Fruit fly (Drosophila melanogaster) whole organism, embryonic: ENCODE measurements around the gene RpS28-like.

ENCODE experiments used
- Aef1 ChIP-seq: fragments of 200-800 bp; sonication (Bioruptor generic); IDR thresholded peaks from 3 replicates; pipeline ENCODE4 v1.3.6; 2022; ENCODE audit warnings: missing biosample characterization, missing genetic modification characterization
- CG10366 ChIP-seq: fragments of 200-800 bp; sonication (Bioruptor generic); IDR thresholded peaks from 2 replicates; pipeline ENCODE4 v1.3.6; 2022; ENCODE audit warnings: missing biosample characterization, missing genetic modification characterization
- CG11398 ChIP-seq: fragments of 200-800 bp; sonication (Bioruptor generic); optimal IDR thresholded peaks from 2 replicates; lab custom pipeline; 2016; ENCODE audit warnings: missing biosample characterization, missing genetic modification characterization
- CG11695 ChIP-seq: fragments of 200-800 bp; sonication (Bioruptor generic); IDR thresholded peaks from 3 replicates; pipeline ENCODE4 v1.3.6; 2022; ENCODE audit warnings: missing biosample characterization, missing genetic modification characterization
- CG12071 ChIP-seq: fragments of 200-800 bp; sonication (Bioruptor generic); optimal IDR thresholded peaks from 3 replicates; lab custom pipeline; 2018; ENCODE audit warnings: missing biosample characterization, mild to moderate bottlenecking, missing genetic modification characterization
- CG12104 ChIP-seq: fragments of 200-800 bp; sonication (Bioruptor generic); optimal IDR thresholded peaks from 3 replicates; lab custom pipeline; 2016; ENCODE audit warnings: missing biosample characterization, missing genetic modification characterization
- CG12659 ChIP-seq: fragments of 200-800 bp; sonication (Bioruptor generic); optimal IDR thresholded peaks from 3 replicates; lab custom pipeline; 2017; ENCODE audit warnings: mild to moderate bottlenecking, missing biosample characterization, missing genetic modification reagents, missing genetic modification characterization
- CG13287 ChIP-seq: fragments of 200-800 bp; sonication (Bioruptor generic); IDR thresholded peaks from 2 replicates; pipeline ENCODE4 v1.3.6; 2022; ENCODE audit warnings: missing biosample characterization, missing genetic modification characterization; ENCODE audit not compliant: partially characterized antibody
- CG13296 ChIP-seq: fragments of 200-800 bp; sonication (Bioruptor generic); optimal IDR thresholded peaks from 3 replicates; lab custom pipeline; 2018; ENCODE audit warnings: missing biosample characterization, mild to moderate bottlenecking, missing genetic modification characterization
- CG13894 ChIP-seq: fragments of 200-800 bp; sonication (Bioruptor generic); optimal IDR thresholded peaks from 3 replicates; lab custom pipeline; 2018; ENCODE audit warnings: missing biosample characterization, mild to moderate bottlenecking, missing genetic modification characterization, moderate library complexity
- CG14710 ChIP-seq: fragments of 200-800 bp; sonication (Bioruptor generic); optimal IDR thresholded peaks from 3 replicates; lab custom pipeline; 2019; ENCODE audit warnings: missing biosample characterization, mild to moderate bottlenecking, missing genetic modification characterization, moderate library complexity
- CG17359 ChIP-seq: fragments of 200-800 bp; sonication (Bioruptor generic); optimal IDR thresholded peaks from 3 replicates; lab custom pipeline; 2018; ENCODE audit warnings: missing biosample characterization, mild to moderate bottlenecking, missing genetic modification characterization, moderate library complexity
- CG18764 ChIP-seq: fragments of 200-800 bp; sonication (Bioruptor generic); optimal IDR thresholded peaks from 3 replicates; lab custom pipeline; 2016; ENCODE audit warnings: missing biosample characterization, missing genetic modification characterization
- CG30020 ChIP-seq: fragments of 200-800 bp; optimal IDR thresholded peaks from 2 replicates; lab custom pipeline; 2019; ENCODE audit warnings: missing biosample characterization, mild to moderate bottlenecking, missing genetic modification characterization, moderate library complexity
- CG30431 ChIP-seq: fragments of 200-800 bp; sonication (Bioruptor generic); optimal IDR thresholded peaks from 2 replicates; lab custom pipeline; 2017; ENCODE audit warnings: missing biosample characterization, missing genetic modification characterization
- CG31365 ChIP-seq: fragments of 200-800 bp; sonication (Bioruptor generic); optimal IDR thresholded peaks from 2 replicates; lab custom pipeline; 2018; ENCODE audit warnings: missing biosample characterization, mild to moderate bottlenecking, missing genetic modification characterization
- CG32532 ChIP-seq: fragments of 200-800 bp; sonication (Bioruptor generic); IDR thresholded peaks from 2 replicates; pipeline ENCODE4 v1.3.6; 2022; ENCODE audit warnings: missing biosample characterization, missing genetic modification characterization
- CG4730 ChIP-seq: fragments of 200-800 bp; sonication (Bioruptor generic); IDR thresholded peaks from 2 replicates; pipeline ENCODE4 v1.3.6; 2022; ENCODE audit warnings: missing biosample characterization, missing genetic modification characterization
- CG6254 ChIP-seq: fragments of 200-800 bp; sonication (Bioruptor generic); optimal IDR thresholded peaks from 3 replicates; lab custom pipeline; 2017; ENCODE audit warnings: mild to moderate bottlenecking, missing biosample characterization, missing genetic modification reagents, missing genetic modification characterization
- CG6683 ChIP-seq: fragments of 200-800 bp; sonication (Bioruptor generic); optimal IDR thresholded peaks from 2 replicates; lab custom pipeline; 2017; ENCODE audit warnings: missing biosample characterization, mild to moderate bottlenecking, missing genetic modification characterization, missing genetic modification reagents
- CG6765 ChIP-seq: fragments of 200-800 bp; sonication (Bioruptor generic); optimal IDR thresholded peaks from 3 replicates; lab custom pipeline; 2017; ENCODE audit warnings: missing biosample characterization, mild to moderate bottlenecking, missing genetic modification characterization
- CG7556 ChIP-seq: fragments of 200-800 bp; sonication (Bioruptor generic); optimal IDR thresholded peaks from 2 replicates; lab custom pipeline; 2017; ENCODE audit warnings: missing biosample characterization, mild to moderate bottlenecking, missing genetic modification characterization
- CG9817 ChIP-seq: fragments of 200-800 bp; sonication (Bioruptor generic); optimal IDR thresholded peaks from 2 replicates; lab custom pipeline; 2018; ENCODE audit warnings: missing biosample characterization, mild to moderate bottlenecking, missing genetic modification characterization, moderate library complexity
- D ChIP-seq, 2 experiments: fragments of 200-800 bp in 1 of 2; fragments of >200 bp in 1 of 2; sonication (Bioruptor generic) in 1 of 2; optimal IDR thresholded peaks; 2 replicates in 1 of 2; 3 replicates in 1 of 2; lab custom pipeline; 2017; ENCODE audit warnings: mild to moderate bottlenecking in 1 of 2, missing biosample characterization in 1 of 2, missing genetic modification characterization in 1 of 2, missing genetic modification reagents in 1 of 2
- Elba2 ChIP-seq: fragments of 200-800 bp; sonication (Bioruptor generic); optimal IDR thresholded peaks from 3 replicates; lab custom pipeline; 2016; ENCODE audit warnings: missing biosample characterization, missing genetic modification characterization
- Ets65A ChIP-seq: fragments of 200-800 bp; sonication (Bioruptor generic); peaks from one replicate; lab custom pipeline; 2016; ENCODE audit warnings: missing biosample characterization, missing genetic modification characterization
- Optix ChIP-seq: fragments of 200-800 bp; sonication (Bioruptor generic); IDR thresholded peaks from 3 replicates; pipeline ENCODE4 v1.3.6; 2022; ENCODE audit warnings: missing biosample characterization, missing genetic modification characterization
- Pdp1 ChIP-seq, 2 experiments: fragments of 200-800 bp; sonication (Bioruptor generic); optimal IDR thresholded peaks; 3 replicates each; lab custom pipeline; 2016; ENCODE audit warnings: missing biosample characterization in 2 of 2, missing genetic modification characterization in 2 of 2, mild to moderate bottlenecking in 1 of 2, moderate library complexity in 1 of 2
- Rx ChIP-seq: fragments of 200-800 bp; sonication (Bioruptor generic); IDR thresholded peaks from 2 replicates; pipeline ENCODE4 v1.3.6; 2022; ENCODE audit warnings: missing biosample characterization, missing genetic modification characterization
- Scr ChIP-seq: fragments of 200-800 bp; sonication (Bioruptor generic); IDR thresholded peaks from 2 replicates; pipeline ENCODE4 v1.3.6; 2022; ENCODE audit warnings: missing biosample characterization, missing genetic modification characterization; ENCODE audit not compliant: partially characterized antibody
- bbx ChIP-seq: fragments of 200-800 bp; sonication (Bioruptor generic); IDR thresholded peaks from 2 replicates; pipeline ENCODE4 v1.3.6; 2022; ENCODE audit warnings: missing biosample characterization, missing genetic modification characterization; ENCODE audit not compliant: partially characterized antibody
- cad ChIP-seq: fragments of >200 bp; optimal IDR thresholded peaks from 2 replicates; lab custom pipeline; 2017; ENCODE audit warnings: missing biosample characterization, missing genetic modification characterization
- cato ChIP-seq: fragments of 200-800 bp; sonication (Bioruptor generic); optimal IDR thresholded peaks from 2 replicates; lab custom pipeline; 2016; ENCODE audit warnings: missing biosample characterization, missing genetic modification characterization, borderline replicate concordance
- chn ChIP-seq: fragments of 200-800 bp; sonication (Bioruptor generic); optimal IDR thresholded peaks from 2 replicates; lab custom pipeline; 2016; ENCODE audit warnings: missing biosample characterization, missing genetic modification characterization
- dysf ChIP-seq: fragments of 200-800 bp; sonication (Bioruptor generic); IDR thresholded peaks from 3 replicates; pipeline ENCODE4 v1.3.6; 2022; ENCODE audit warnings: missing biosample characterization, missing genetic modification characterization
- gt ChIP-seq: fragments of 200-800 bp; sonication (Bioruptor generic); IDR thresholded peaks from 2 replicates; pipeline ENCODE4 v1.3.6; 2022; ENCODE audit warnings: missing biosample characterization, missing genetic modification characterization
- ham ChIP-seq: fragments of 200-800 bp; sonication (Bioruptor generic); IDR thresholded peaks from 2 replicates; pipeline ENCODE4 v1.3.6; 2022; ENCODE audit warnings: missing biosample characterization, missing genetic modification characterization
- hb ChIP-seq: fragments of 200-800 bp; sonication (Bioruptor generic); IDR thresholded peaks from 3 replicates; pipeline ENCODE4 v1.3.6; 2022; ENCODE audit warnings: missing biosample characterization, missing genetic modification characterization; ENCODE audit not compliant: partially characterized antibody
- ken ChIP-seq: fragments of 200-800 bp; sonication (Bioruptor generic); IDR thresholded peaks from 3 replicates; pipeline ENCODE4 v1.3.6; 2022; ENCODE audit warnings: missing biosample characterization, missing genetic modification characterization
- rib ChIP-seq: fragments of 200-800 bp; sonication (Bioruptor generic); IDR thresholded peaks from 2 replicates; pipeline ENCODE4 v1.3.6; 2022; ENCODE audit warnings: missing biosample characterization, missing genetic modification characterization
- unc-4 ChIP-seq: fragments of 200-800 bp; sonication (Bioruptor generic); IDR thresholded peaks from 2 replicates; pipeline ENCODE4 v1.3.6; 2022; ENCODE audit warnings: missing biosample characterization, missing genetic modification characterization; ENCODE audit not compliant: partially characterized antibody
- unpg ChIP-seq: fragments of 200-800 bp; sonication (Bioruptor generic); optimal IDR thresholded peaks from 3 replicates; lab custom pipeline; 2018; ENCODE audit warnings: missing biosample characterization, mild to moderate bottlenecking, missing genetic modification characterization, moderate library complexity
- zen ChIP-seq: fragments of 200-800 bp; sonication (Bioruptor generic); optimal IDR thresholded peaks from 3 replicates; lab custom pipeline; 2018; ENCODE audit warnings: missing biosample characterization, mild to moderate bottlenecking, missing genetic modification characterization, moderate library complexity

Gene RpS28-like

dm6 chr2L:9421312-9421711 is 15.3 kb upstream of the RpS28-like start:
- TF ChIP-seq dysf (GFP tag; lab: Robert Waterston, UW) (peak; percentile 38; the same call in 1 of the 3 replicates), cad (peak; percentile 64), zen (tag; lab: Kevin White, UChicago) (peak; percentile 52), Elba2 (no peak)

- no peak for TF ChIP-seq CG6254 (GFP tag; lab: Kevin White, UChicago)
- peak; percentile 50 for TF ChIP-seq Ets65A (GFP tag; lab: Kevin White, UChicago)
These were observed 12.4 kb upstream of the RpS28-like start for dm6 chr2L:9424193-9424592.

- peak in 1 of 2 experiments; percentile 77 for TF ChIP-seq Pdp1 (GFP tag; optimal IDR thresholded peaks at IDR 0.05; lab: Kevin White, UChicago)
- TF ChIP-seq CG9817 (tag; lab: Kevin White, UChicago): no peak
These were observed 10.1 kb upstream of the RpS28-like start, which contains the start of gene Fbp2 for dm6 chr2L:9426534-9426933. Gene Fbp2, plus strand, starts transcription at chr2L:9426784.

dm6 chr2L:9427570-9427969 is 9.0 kb upstream of the RpS28-like start, which contains the start of gene CG42847:
Gene CG42847, plus strand, starts transcription at chr2L:9427870.
- TF ChIP-seq unpg (GFP tag; lab: Kevin White, UChicago) (no peak), CG4730 (no peak), unc-4 (no peak), CG30431 (no peak), CG13296 (GFP tag; lab: Kevin White, UChicago) (no peak), CG12104 (GFP tag; lab: Kevin White, UChicago) (no peak), CG17359 (tag; lab: Kevin White, UChicago) (no peak), D (optimal IDR thresholded peaks at IDR 0.05; lab: Kevin White, UChicago) (no peak), D (GFP tag; optimal IDR thresholded peaks at IDR 0.05; lab: Kevin White, UChicago) (no peak), CG30020 (tag; lab: Kevin White, UChicago) (no peak), cato (GFP tag; lab: Kevin White, UChicago) (no peak)

dm6 chr2L:9430992-9431602 is 5.5 kb upstream of the RpS28-like start, which contains the start of the genes FucTB and scat:
Gene FucTB, minus strand, starts transcription at chr2L:9431052.
Gene scat, plus strand, starts transcription at chr2L:9431405.
- peak; percentile 89 for TF ChIP-seq gt
- TF ChIP-seq Rx: peak; percentile 76
- TF ChIP-seq CG32532: peak; percentile 95
- peak; percentile 63 for TF ChIP-seq chn (GFP tag; lab: Kevin White, UChicago)
- TF ChIP-seq rib (GFP tag; lab: Robert Waterston, UW): peak; percentile 67
- TF ChIP-seq CG6765 (GFP tag; lab: Kevin White, UChicago): peak; percentile 77
- peak; percentile 86 for TF ChIP-seq CG11695
- peak; percentile 94 for TF ChIP-seq CG7556 (GFP tag; lab: Kevin White, UChicago)
- TF ChIP-seq CG31365 (tag; lab: Kevin White, UChicago): no peak
- peak; percentile 89 for TF ChIP-seq CG10366
- peak; percentile 94 for TF ChIP-seq CG12659
- TF ChIP-seq CG14710 (tag; lab: Kevin White, UChicago): peak; percentile 95
- TF ChIP-seq CG13894 (tag; lab: Kevin White, UChicago): peak; percentile 82
- peak; percentile 94 for TF ChIP-seq Aef1
- peak; percentile 32; the same call in 1 of the 2 replicates for TF ChIP-seq Scr
- TF ChIP-seq bbx (GFP tag; lab: Robert Waterston, UW): peak; percentile 23; the same call in 1 of the 2 replicates
- no peak for TF ChIP-seq CG12071 (GFP tag; lab: Kevin White, UChicago)
- peak; percentile 83 for TF ChIP-seq CG6683 (GFP tag; lab: Kevin White, UChicago)
- peak; percentile 35 for TF ChIP-seq CG11398 (GFP tag; lab: Kevin White, UChicago)
- peak; percentile 49 for TF ChIP-seq CG13287 (GFP tag; lab: Robert Waterston, UW)
- no peak for TF ChIP-seq hb (GFP tag; lab: Robert Waterston, UW)
- peak; percentile 98 for TF ChIP-seq CG18764 (GFP tag; lab: Kevin White, UChicago)
- TF ChIP-seq ham (GFP tag; lab: Robert Waterston, UW): no peak
- peak; percentile 90 for TF ChIP-seq Optix (GFP tag; lab: Robert Waterston, UW)
- peak; percentile 92 for TF ChIP-seq ken (GFP tag; lab: Robert Waterston, UW)
